Fruit fly (Drosophila melanogaster) whole organism, embryonic: Measurements from ENCODE around the gene MFS18.

ENCODE experiments used
- Ada2b ChIP-seq: fragments of 200-800 bp; sonication (Bioruptor generic); IDR thresholded peaks from 2 replicates; pipeline ENCODE4 v1.3.6; 2022; ENCODE audit warnings: missing biosample characterization, missing genetic modification characterization
- Adf1 ChIP-seq: fragments of 200-800 bp; sonication (Bioruptor generic); IDR thresholded peaks from 2 replicates; pipeline ENCODE4 v1.3.6; 2022; ENCODE audit warnings: missing biosample characterization, missing genetic modification characterization
- Antp ChIP-seq: fragments of 200-800 bp; sonication (Bioruptor generic); optimal IDR thresholded peaks from 3 replicates; lab custom pipeline; 2016; ENCODE audit warnings: missing biosample characterization, missing genetic modification characterization
- B-H1 ChIP-seq: fragments of 200-800 bp; sonication (Bioruptor generic); IDR thresholded peaks from 3 replicates; pipeline ENCODE4 v1.3.6; 2022; ENCODE audit warnings: missing biosample characterization, missing genetic modification characterization
- CG11093 ChIP-seq: fragments of 200-800 bp; sonication (Bioruptor generic); IDR thresholded peaks from 3 replicates; pipeline ENCODE4 v1.3.6; 2022; ENCODE audit warnings: missing biosample characterization, missing genetic modification characterization
- CG12391 ChIP-seq: fragments of 200-800 bp; sonication (Bioruptor generic); optimal IDR thresholded peaks from 3 replicates; lab custom pipeline; 2018; ENCODE audit warnings: missing biosample characterization, mild to moderate bottlenecking, missing genetic modification characterization, moderate library complexity
- CG13296 ChIP-seq: fragments of 200-800 bp; sonication (Bioruptor generic); optimal IDR thresholded peaks from 3 replicates; lab custom pipeline; 2018; ENCODE audit warnings: missing biosample characterization, mild to moderate bottlenecking, missing genetic modification characterization
- CG15479 ChIP-seq: fragments of 200-800 bp; sonication (Bioruptor generic); optimal IDR thresholded peaks from 3 replicates; lab custom pipeline; 2019; ENCODE audit warnings: missing biosample characterization, mild to moderate bottlenecking, missing genetic modification characterization, moderate library complexity
- CG17912 ChIP-seq: fragments of 200-800 bp; sonication (Bioruptor generic); optimal IDR thresholded peaks from 2 replicates; lab custom pipeline; 2018; ENCODE audit warnings: missing biosample characterization, mild to moderate bottlenecking, missing genetic modification characterization
- CG18011 ChIP-seq: fragments of 200-800 bp; sonication (Bioruptor generic); optimal IDR thresholded peaks from 2 replicates; lab custom pipeline; 2017; ENCODE audit warnings: missing biosample characterization, missing genetic modification characterization, mild to moderate bottlenecking, moderate library complexity, missing genotype
- CG2120 ChIP-seq: fragments of 200-800 bp; sonication (Bioruptor generic); optimal IDR thresholded peaks from 3 replicates; lab custom pipeline; 2016; ENCODE audit warnings: missing biosample characterization, missing genetic modification characterization
- CG2889 ChIP-seq: fragments of 200-800 bp; sonication (Bioruptor generic); IDR thresholded peaks from 3 replicates; pipeline ENCODE4 v1.3.6; 2022; ENCODE audit warnings: missing biosample characterization, missing genetic modification characterization
- CG30020 ChIP-seq: fragments of 200-800 bp; optimal IDR thresholded peaks from 2 replicates; lab custom pipeline; 2019; ENCODE audit warnings: missing biosample characterization, mild to moderate bottlenecking, missing genetic modification characterization, moderate library complexity
- CG3281 ChIP-seq: fragments of 200-800 bp; sonication (Bioruptor generic); optimal IDR thresholded peaks from 3 replicates; lab custom pipeline; 2017; ENCODE audit warnings: missing biosample characterization, mild to moderate bottlenecking, missing genetic modification characterization
- CG4854 ChIP-seq: fragments of 200-800 bp; sonication (Bioruptor generic); optimal IDR thresholded peaks from 2 replicates; lab custom pipeline; 2016; ENCODE audit warnings: missing biosample characterization, missing genetic modification characterization, inconsistent platforms
- CG6813 ChIP-seq: fragments of 200-800 bp; sonication (Bioruptor generic); optimal IDR thresholded peaks from 2 replicates; lab custom pipeline; 2017; ENCODE audit warnings: missing biosample characterization, missing genetic modification characterization, mild to moderate bottlenecking, moderate library complexity, missing genetic modification reagents
- CG9876 ChIP-seq: fragments of 200-800 bp; sonication (Bioruptor generic); optimal IDR thresholded peaks from 2 replicates; lab custom pipeline; 2016; ENCODE audit warnings: missing biosample characterization, missing genetic modification characterization
- D19B ChIP-seq: fragments of 200-800 bp; sonication (Bioruptor generic); optimal IDR thresholded peaks from 2 replicates; lab custom pipeline; 2017; ENCODE audit warnings: missing biosample characterization, mild to moderate bottlenecking, missing genetic modification characterization
- Dek ChIP-seq: fragments of 200-800 bp; sonication (Bioruptor generic); optimal IDR thresholded peaks from 3 replicates; lab custom pipeline; 2019; ENCODE audit warnings: missing biosample characterization, mild to moderate bottlenecking, missing genetic modification characterization, moderate library complexity
- HLH3B ChIP-seq: fragments of 200-800 bp; sonication (Bioruptor generic); IDR thresholded peaks from 2 replicates; pipeline ENCODE4 v1.3.6; 2022; ENCODE audit warnings: missing biosample characterization, missing genetic modification characterization
- Hmr ChIP-seq: fragments of 200-800 bp; sonication (Bioruptor generic); optimal IDR thresholded peaks from 3 replicates; lab custom pipeline; 2017; ENCODE audit warnings: mild to moderate bottlenecking, missing biosample characterization, missing genetic modification reagents, missing genetic modification characterization
- Lim3 ChIP-seq: fragments of 200-800 bp; sonication (Bioruptor generic); IDR thresholded peaks from 2 replicates; pipeline ENCODE4 v1.3.6; 2022; ENCODE audit warnings: missing biosample characterization, missing genetic modification characterization
- Mrtf ChIP-seq: fragments of 200-800 bp; sonication (Bioruptor generic); IDR thresholded peaks from 3 replicates; pipeline ENCODE4 v1.3.6; 2022; ENCODE audit warnings: missing biosample characterization, missing genetic modification characterization
- Rx ChIP-seq: fragments of 200-800 bp; sonication (Bioruptor generic); IDR thresholded peaks from 2 replicates; pipeline ENCODE4 v1.3.6; 2022; ENCODE audit warnings: missing biosample characterization, missing genetic modification characterization
- Six4 ChIP-seq: fragments of 200-800 bp; sonication (Bioruptor generic); optimal IDR thresholded peaks from 2 replicates; lab custom pipeline; 2016; ENCODE audit warnings: missing biosample characterization, missing genetic modification characterization
- Stat92E ChIP-seq, 3 experiments: fragments of >200 bp in 2 of 3; fragments of 200-800 bp in 1 of 3; sonication (Bioruptor generic) in 1 of 3; optimal IDR thresholded peaks; 2 replicates each; lab custom pipeline; 2017 to 2019; ENCODE audit warnings: missing biosample characterization in 3 of 3, missing genetic modification characterization in 3 of 3, mild to moderate bottlenecking in 1 of 3, moderate library complexity in 1 of 3
- Taf1 ChIP-seq: fragments of 200-800 bp; sonication (Bioruptor generic); IDR thresholded peaks from 2 replicates; pipeline ENCODE4 v1.3.6; 2022; ENCODE audit warnings: missing biosample characterization, missing genetic modification characterization
- abd-A ChIP-seq: fragments of 200-800 bp; sonication (Bioruptor generic); optimal IDR thresholded peaks from 3 replicates; lab custom pipeline; 2019; ENCODE audit warnings: missing biosample characterization, mild to moderate bottlenecking, missing genetic modification characterization, moderate library complexity
- aop ChIP-seq: fragments of 200-800 bp; sonication (Bioruptor generic); IDR thresholded peaks from 2 replicates; pipeline ENCODE4 v1.3.6; 2022; ENCODE audit warnings: missing biosample characterization, missing genetic modification characterization
- crol ChIP-seq: fragments of 200-800 bp; sonication (Bioruptor generic); IDR thresholded peaks from 2 replicates; pipeline ENCODE4 v1.3.6; 2022; ENCODE audit warnings: missing biosample characterization, missing genetic modification characterization
- crp ChIP-seq, 2 experiments: fragments of 200-800 bp; sonication (Bioruptor generic); optimal IDR thresholded peaks; 2 replicates in 1 of 2; 3 replicates in 1 of 2; lab custom pipeline; 2017; ENCODE audit warnings: missing biosample characterization in 2 of 2, missing genetic modification characterization in 2 of 2, mild to moderate bottlenecking in 1 of 2, moderate library complexity in 1 of 2
- ems ChIP-seq: fragments of 200-800 bp; sonication (Bioruptor generic); optimal IDR thresholded peaks from 3 replicates; lab custom pipeline; 2016; ENCODE audit warnings: missing biosample characterization, missing genetic modification characterization
- eyg ChIP-seq: fragments of 200-800 bp; sonication (Bioruptor generic); optimal IDR thresholded peaks from 3 replicates; lab custom pipeline; 2016; ENCODE audit warnings: missing biosample characterization, missing genetic modification characterization
- fd3F ChIP-seq: fragments of 200-800 bp; sonication (Bioruptor generic); optimal IDR thresholded peaks from 2 replicates; lab custom pipeline; 2018; ENCODE audit warnings: missing biosample characterization, mild to moderate bottlenecking, missing genetic modification characterization, moderate library complexity
- gce ChIP-seq: fragments of 200-800 bp; sonication (Bioruptor generic); IDR thresholded peaks from 3 replicates; pipeline ENCODE4 v1.3.6; 2022; ENCODE audit warnings: missing biosample characterization, missing genetic modification characterization
- grau ChIP-seq: fragments of 200-800 bp; optimal IDR thresholded peaks from 3 replicates; lab custom pipeline; 2019; ENCODE audit warnings: missing biosample characterization, mild to moderate bottlenecking, missing genetic modification characterization, moderate library complexity
- h ChIP-seq: fragments of >200 bp; optimal IDR thresholded peaks from 2 replicates; lab custom pipeline; 2017
- ind ChIP-seq: fragments of 200-800 bp; sonication (Bioruptor generic); optimal IDR thresholded peaks from 3 replicates; lab custom pipeline; 2016; ENCODE audit warnings: missing biosample characterization, missing genetic modification characterization
- kah ChIP-seq: fragments of 200-800 bp; sonication (Bioruptor generic); optimal IDR thresholded peaks from 2 replicates; lab custom pipeline; 2018; ENCODE audit warnings: missing biosample characterization, mild to moderate bottlenecking, missing genetic modification characterization
- kni ChIP-seq: fragments of 200-800 bp; sonication (Bioruptor generic); optimal IDR thresholded peaks from 3 replicates; lab custom pipeline; 2017; ENCODE audit warnings: mild to moderate bottlenecking, missing biosample characterization, missing genetic modification reagents, missing genetic modification characterization
- phol ChIP-seq: fragments of 200-800 bp; sonication (Bioruptor generic); optimal IDR thresholded peaks from 3 replicates; lab custom pipeline; 2018; ENCODE audit warnings: missing biosample characterization, mild to moderate bottlenecking, missing genetic modification characterization, moderate library complexity
- pzg ChIP-seq: fragments of 200-800 bp; sonication (Bioruptor generic); optimal IDR thresholded peaks from 3 replicates; lab custom pipeline; 2018; ENCODE audit warnings: missing biosample characterization, mild to moderate bottlenecking, missing genetic modification characterization, moderate library complexity
- schlank ChIP-seq: fragments of 200-800 bp; sonication (Bioruptor generic); optimal IDR thresholded peaks from 2 replicates; lab custom pipeline; 2018; ENCODE audit warnings: missing biosample characterization, mild to moderate bottlenecking, missing genetic modification characterization
- sim ChIP-seq: fragments of 200-800 bp; sonication (Bioruptor generic); IDR thresholded peaks from 2 replicates; pipeline ENCODE4 v1.3.6; 2022; ENCODE audit warnings: missing biosample characterization, missing genetic modification characterization
- sisA ChIP-seq: fragments of 200-800 bp; sonication (Bioruptor generic); IDR thresholded peaks from 2 replicates; pipeline ENCODE4 v1.3.6; 2022; ENCODE audit warnings: missing biosample characterization, missing genetic modification characterization
- ssp ChIP-seq: fragments of 200-800 bp; sonication (Bioruptor generic); IDR thresholded peaks from 2 replicates; pipeline ENCODE4 v1.3.6; 2022; ENCODE audit warnings: missing biosample characterization, missing genetic modification characterization
- stwl ChIP-seq: fragments of 200-800 bp; sonication (Bioruptor generic); optimal IDR thresholded peaks from 3 replicates; lab custom pipeline; 2018; ENCODE audit warnings: missing biosample characterization, mild to moderate bottlenecking, missing genetic modification characterization, moderate library complexity
- toy ChIP-seq: fragments of 200-800 bp; sonication (Bioruptor generic); IDR thresholded peaks from 2 replicates; pipeline ENCODE4 v1.3.6; 2022; ENCODE audit warnings: missing biosample characterization, missing genetic modification characterization
- unc-4 ChIP-seq: fragments of 200-800 bp; sonication (Bioruptor generic); IDR thresholded peaks from 2 replicates; pipeline ENCODE4 v1.3.6; 2022; ENCODE audit warnings: missing biosample characterization, missing genetic modification characterization; ENCODE audit not compliant: partially characterized antibody

MFS18 gene

DNA sequence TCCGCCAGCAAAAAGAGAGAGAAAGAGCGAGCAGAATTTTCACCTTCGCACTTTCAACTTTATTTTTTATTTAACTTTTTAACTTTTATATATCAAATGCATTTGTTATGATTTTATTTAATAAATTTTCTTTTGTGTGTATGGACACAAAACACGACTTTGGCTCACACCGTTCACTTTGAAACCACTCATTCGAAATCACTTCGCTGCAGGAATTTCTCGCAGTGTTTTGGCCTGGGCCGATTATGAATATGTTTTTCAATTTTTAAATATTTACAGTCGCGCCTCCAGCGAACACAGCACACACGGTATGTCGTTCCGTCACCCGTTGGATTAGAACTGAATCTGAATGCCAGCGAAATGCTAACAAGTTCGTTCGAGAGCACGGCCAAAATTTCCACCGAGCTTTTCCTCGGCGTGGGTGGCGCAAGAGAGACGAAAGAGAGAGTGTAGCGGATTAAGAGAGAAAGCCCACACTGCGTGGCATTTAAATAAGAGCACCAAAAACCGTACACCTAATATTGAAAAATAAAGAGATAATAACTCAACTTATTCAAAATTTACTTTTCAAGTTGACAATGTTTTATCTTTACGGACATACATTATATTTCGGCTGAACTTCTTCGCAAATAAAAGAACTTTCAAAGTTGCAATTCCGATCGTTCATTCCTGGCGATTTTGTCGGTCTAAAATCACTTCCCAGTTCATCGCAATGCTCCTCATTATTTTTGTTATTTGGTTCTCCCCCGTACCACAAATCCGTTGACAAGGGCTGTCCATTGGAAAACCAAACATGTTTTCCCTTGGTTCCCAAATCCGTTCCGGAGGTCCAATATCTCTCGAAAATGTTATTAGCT, 7.3 kb downstream of the MFS18 start, which contains the start of gene CG15431 (continued):
- TF ChIP-seq CG17912 (GFP tag; lab: Kevin White, UChicago), result no peak
- peak; percentile 55; the same call in 1 of the 2 replicates for TF ChIP-seq Ada2b (GFP tag; lab: Robert Waterston, UW)
- TF ChIP-seq CG12391 (tag; lab: Kevin White, UChicago), result peak; percentile 61
- TF ChIP-seq Mrtf (GFP tag; lab: Robert Waterston, UW), result peak; percentile 67; the same call in 1 of the 3 replicates
- TF ChIP-seq Six4 (GFP tag; lab: Kevin White, UChicago), result no peak
- TF ChIP-seq fd3F (GFP tag; lab: Kevin White, UChicago), result peak; percentile 49
- TF ChIP-seq CG6813 (GFP tag; lab: Kevin White, UChicago), result peak; percentile 66
- TF ChIP-seq sim (GFP tag; lab: Robert Waterston, UW), result no peak
- no peak for TF ChIP-seq pzg (GFP tag; lab: Kevin White, UChicago)
- peak; percentile 50 for TF ChIP-seq ind (GFP tag; lab: Kevin White, UChicago)
- TF ChIP-seq schlank (tag; lab: Kevin White, UChicago), result no peak
- TF ChIP-seq D19B (GFP tag; lab: Kevin White, UChicago), result no peak
- TF ChIP-seq h (lab: Kevin White, UChicago), result no peak
- TF ChIP-seq Antp (GFP tag; lab: Kevin White, UChicago), result no peak
- TF ChIP-seq phol, result no peak
- TF ChIP-seq Lim3 (GFP tag; lab: Robert Waterston, UW), result no peak
- TF ChIP-seq crol (GFP tag; lab: Robert Waterston, UW), result no peak
- peak; percentile 46; the same call in 1 of the 2 replicates for TF ChIP-seq Taf1 (GFP tag; lab: Robert Waterston, UW)
- no peak for TF ChIP-seq CG9876
- peak; percentile 81 for TF ChIP-seq abd-A (tag; lab: Kevin White, UChicago)
- TF ChIP-seq CG18011 (GFP tag; lab: Kevin White, UChicago), result peak; percentile 25
- TF ChIP-seq aop, result no peak
- peak; percentile 75 for TF ChIP-seq Hmr
- TF ChIP-seq CG11093 (GFP tag; lab: Robert Waterston, UW), result 0 out of 3 replicates have a peak, but pooled peaks have one; percentile 21
- peak; percentile 20 for TF ChIP-seq ems (GFP tag; lab: Kevin White, UChicago)
- peak; percentile 41 for TF ChIP-seq CG4854 (GFP tag; lab: Kevin White, UChicago)
- no peak for TF ChIP-seq CG15479 (GFP tag; lab: Kevin White, UChicago)
- TF ChIP-seq CG2120 (GFP tag; lab: Kevin White, UChicago), result peak; percentile 75
- peak; percentile 65; the same call in 1 of the 2 replicates for TF ChIP-seq HLH3B (GFP tag; lab: Robert Waterston, UW)
- no peak for TF ChIP-seq crp (GFP tag; optimal IDR thresholded peaks at IDR 0.05; lab: Kevin White, UChicago)
- no peak for TF ChIP-seq eyg
- no peak for TF ChIP-seq Stat92E (GFP tag; optimal IDR thresholded peaks at IDR 0.05; lab: Kevin White, UChicago)
- peak; percentile 59 for TF ChIP-seq sisA (GFP tag; lab: Robert Waterston, UW)
- TF ChIP-seq unc-4 (GFP tag; lab: Robert Waterston, UW), result no peak
- TF ChIP-seq Dek (tag; lab: Kevin White, UChicago), result peak; percentile 68
- peak; percentile 61 for TF ChIP-seq grau
- TF ChIP-seq ssp (GFP tag; lab: Robert Waterston, UW), result 0 out of 2 replicates have a peak, but pooled peaks have one; percentile 20
- TF ChIP-seq B-H1, result 0 out of 3 replicates have a peak, but pooled peaks have one; percentile 37
- TF ChIP-seq gce (GFP tag; lab: Robert Waterston, UW), result no peak
- TF ChIP-seq toy (GFP tag; lab: Robert Waterston, UW), result no peak
- TF ChIP-seq kah (GFP tag; lab: Kevin White, UChicago), result no peak
- TF ChIP-seq CG30020 (tag; lab: Kevin White, UChicago), result no peak
- TF ChIP-seq Adf1 (GFP tag; lab: Robert Waterston, UW), result peak; percentile 42; the same call in 1 of the 2 replicates
- TF ChIP-seq CG3281 (GFP tag; lab: Kevin White, UChicago), result peak; percentile 69
- peak; percentile 16; the same call in 1 of the 3 replicates for TF ChIP-seq CG2889
- peak; percentile 48 for TF ChIP-seq CG13296 (GFP tag; lab: Kevin White, UChicago)
- no peak for TF ChIP-seq stwl (tag; lab: Kevin White, UChicago)
- peak; percentile 67 for TF ChIP-seq Rx (GFP tag; lab: Robert Waterston, UW)
- TF ChIP-seq kni (GFP tag; lab: Kevin White, UChicago), result no peak
